Fruit fly (Drosophila melanogaster) Kc167 (cell line): Measurements from ENCODE around the gene CG7514.

Source experiments
- Myc ChIP-seq: fragments of >200 bp; optimal IDR thresholded peaks from 2 replicates; lab custom pipeline; 2017; ENCODE audit warnings: missing external identifiers
- Sin3A ChIP-seq: fragments of >200 bp; optimal IDR thresholded peaks from 2 replicates; lab custom pipeline; 2018; ENCODE audit warnings: missing external identifiers
- h ChIP-seq: fragments of >200 bp; optimal IDR thresholded peaks from 3 replicates; lab custom pipeline; 2018; ENCODE audit warnings: missing external identifiers
- psq ChIP-seq: fragments of >200 bp; optimal IDR thresholded peaks from 2 replicates; lab custom pipeline; 2017; ENCODE audit warnings: missing external identifiers
- ttk ChIP-seq: sonication (Bioruptor generic); optimal IDR thresholded peaks from 2 replicates; lab custom pipeline; 2017; ENCODE audit warnings: missing external identifiers

DNA sequence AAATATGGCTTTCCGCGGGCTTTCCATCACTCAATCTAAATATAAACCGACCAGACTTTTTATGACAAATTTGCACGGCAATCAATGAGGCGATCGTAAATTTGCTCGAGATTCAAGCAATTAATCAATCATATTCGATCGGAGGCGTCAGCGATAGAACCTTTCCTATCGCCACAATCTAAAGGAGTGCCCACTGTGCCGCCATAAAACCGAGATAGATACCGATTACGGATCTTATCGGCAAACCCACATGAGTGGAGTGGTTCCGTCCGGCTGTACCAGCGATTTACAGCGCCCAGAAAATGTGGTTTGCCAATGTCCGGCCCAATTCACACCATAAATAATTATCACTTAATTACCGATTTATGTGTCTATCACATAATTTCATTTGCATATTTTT, 2.0 kb downstream of the CG7514 start:
- no peak for TF ChIP-seq Myc (lab: Kevin White, UChicago)
- no peak for TF ChIP-seq Sin3A (lab: Kevin White, UChicago)
- no peak for TF ChIP-seq psq (lab: Kevin White, UChicago)
- TF ChIP-seq h (lab: Kevin White, UChicago): no peak
- TF ChIP-seq ttk (lab: Kevin White, UChicago): no peak
